Fruit fly (Drosophila melanogaster) Kc167 (cell line): ENCODE data around the gene CG7370.

Experiments
- Myc ChIP-seq: fragments of >200 bp; optimal IDR thresholded peaks from 2 replicates; lab custom pipeline; 2017; ENCODE audit warnings: missing external identifiers
- Sin3A ChIP-seq: fragments of >200 bp; optimal IDR thresholded peaks from 2 replicates; lab custom pipeline; 2018; ENCODE audit warnings: missing external identifiers
- h ChIP-seq: fragments of >200 bp; optimal IDR thresholded peaks from 3 replicates; lab custom pipeline; 2018; ENCODE audit warnings: missing external identifiers
- insv ChIP-seq: fragments of >200 bp; optimal IDR thresholded peaks from 3 replicates; lab custom pipeline; 2018; ENCODE audit warnings: missing external identifiers
- psq ChIP-seq: fragments of >200 bp; optimal IDR thresholded peaks from 2 replicates; lab custom pipeline; 2017; ENCODE audit warnings: missing external identifiers
- ttk ChIP-seq: sonication (Bioruptor generic); optimal IDR thresholded peaks from 2 replicates; lab custom pipeline; 2017; ENCODE audit warnings: missing external identifiers

The CG7370 gene

DNA sequence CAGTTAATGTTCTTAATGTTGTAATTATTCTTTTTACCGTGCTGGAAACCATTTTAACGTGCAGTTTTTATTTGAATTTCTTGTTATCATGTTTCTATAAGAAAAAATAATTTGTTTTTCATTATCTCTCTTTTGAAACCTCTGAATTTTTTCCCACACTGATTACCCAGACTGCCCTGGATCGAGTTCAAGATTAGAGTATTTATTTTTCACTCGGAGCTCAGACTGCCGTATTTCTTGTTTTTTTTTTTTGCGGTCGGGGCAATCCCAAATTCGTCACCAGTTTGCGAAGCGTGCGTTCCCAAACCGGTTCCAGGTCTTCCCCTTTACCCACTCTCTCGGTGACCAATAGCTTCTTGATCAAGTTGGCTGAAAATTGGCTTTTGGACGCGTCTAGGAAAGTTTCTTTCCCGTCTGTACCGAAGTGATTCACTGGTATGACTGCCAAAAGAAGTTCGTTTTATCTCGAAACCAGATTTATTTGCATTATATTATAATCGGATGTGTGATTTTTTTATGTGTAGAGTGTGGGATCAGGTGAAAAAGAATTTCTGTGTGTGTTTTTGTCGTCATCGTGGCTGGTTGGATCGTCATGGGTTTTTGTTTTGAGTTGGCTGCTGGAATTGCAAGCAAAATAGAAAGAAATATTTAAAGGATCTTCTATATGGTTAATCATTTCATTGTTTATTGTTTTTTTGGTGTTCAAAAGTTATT lies 30.4 kb upstream of the CG7370 start:
- TF ChIP-seq Sin3A (no peak), Myc (lab: Kevin White, UChicago) (no peak), h (lab: Kevin White, UChicago) (no peak), psq (lab: Kevin White, UChicago) (no peak), ttk (lab: Kevin White, UChicago) (no peak), insv (lab: Kevin White, UChicago) (no peak)

DNA sequence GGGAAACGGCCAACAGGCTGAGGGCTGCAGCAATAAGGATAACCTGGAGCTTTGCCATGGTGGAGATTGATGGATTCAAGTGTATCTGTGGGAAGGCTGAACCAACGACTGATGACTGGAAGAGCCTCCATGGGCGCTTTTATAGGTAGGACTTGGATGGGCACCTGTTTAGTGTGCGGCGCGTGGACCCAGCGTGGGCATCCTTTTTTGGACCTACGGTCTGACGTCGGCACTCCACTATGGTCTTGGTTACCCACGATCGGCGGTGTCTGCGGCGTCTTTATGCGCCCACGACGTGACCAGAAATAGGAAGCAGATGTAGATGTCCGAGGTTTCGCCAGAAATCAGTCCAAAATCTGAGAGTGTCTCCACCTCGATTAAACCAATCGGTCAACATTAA lies 29.4 kb upstream of the CG7370 start, which contains the start of gene CG14566:
TSS of gene CG14566 (minus strand) at position 101 of the 400 bp plus-strand sequence.
- TF ChIP-seq ttk (lab: Kevin White, UChicago), result no peak
- TF ChIP-seq psq (lab: Kevin White, UChicago), result no peak

DNA sequence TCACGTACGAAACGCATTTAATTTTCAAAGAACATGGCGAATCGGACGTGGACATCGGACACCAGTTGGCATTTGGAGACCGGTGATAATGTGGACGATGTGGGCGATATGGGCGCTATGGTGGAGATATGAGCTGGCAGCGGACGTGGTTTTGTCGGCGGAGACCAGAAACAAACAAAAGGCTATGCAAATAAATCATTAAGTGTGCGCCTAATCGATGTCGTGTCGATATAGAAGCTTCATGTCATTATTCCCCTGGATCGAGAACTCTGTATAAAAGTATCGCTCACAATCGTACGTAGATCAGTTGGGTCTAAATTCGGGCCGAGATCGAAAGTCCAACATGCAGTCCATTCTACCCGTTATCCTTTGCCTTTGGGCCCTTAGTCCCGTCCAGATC lies 28.4 kb upstream of the CG7370 start, which contains the start of gene CG14572:
TSS of gene CG14572 (plus strand) at position 301 of the 400 bp plus-strand sequence.
- TF ChIP-seq Myc (lab: Kevin White, UChicago) (no peak), Sin3A (no peak), insv (lab: Kevin White, UChicago) (no peak), h (lab: Kevin White, UChicago) (no peak), psq (lab: Kevin White, UChicago) (no peak), ttk (lab: Kevin White, UChicago) (no peak)

DNA sequence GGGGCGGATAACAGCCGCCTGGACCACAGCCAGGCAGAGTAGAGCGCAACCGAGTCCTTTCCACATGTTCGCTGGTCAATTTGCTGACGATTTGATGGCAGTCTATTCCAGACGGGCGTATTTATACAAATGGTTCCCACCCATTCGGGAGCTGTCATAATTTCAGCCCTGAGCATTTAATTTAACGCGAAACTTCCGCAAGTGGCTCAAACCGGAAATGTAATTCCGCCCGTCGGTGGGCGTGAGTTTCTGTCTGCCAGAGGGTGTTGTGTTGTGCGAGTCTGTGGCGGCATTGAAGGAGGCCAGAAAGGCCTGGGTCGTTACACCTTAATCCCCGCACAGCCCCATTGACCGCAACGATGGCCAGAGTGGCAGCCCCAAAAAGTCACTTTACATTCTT lies 25.4 kb upstream of the CG7370 start, which contains the start of gene CG14565:
TSS of gene CG14565 (minus strand) at position 101 of the 400 bp plus-strand sequence.
- TF ChIP-seq insv (lab: Kevin White, UChicago) (no peak), Sin3A (no peak), psq (lab: Kevin White, UChicago) (no peak), ttk (lab: Kevin White, UChicago) (no peak), h (lab: Kevin White, UChicago) (no peak), Myc (lab: Kevin White, UChicago) (no peak)

DNA sequence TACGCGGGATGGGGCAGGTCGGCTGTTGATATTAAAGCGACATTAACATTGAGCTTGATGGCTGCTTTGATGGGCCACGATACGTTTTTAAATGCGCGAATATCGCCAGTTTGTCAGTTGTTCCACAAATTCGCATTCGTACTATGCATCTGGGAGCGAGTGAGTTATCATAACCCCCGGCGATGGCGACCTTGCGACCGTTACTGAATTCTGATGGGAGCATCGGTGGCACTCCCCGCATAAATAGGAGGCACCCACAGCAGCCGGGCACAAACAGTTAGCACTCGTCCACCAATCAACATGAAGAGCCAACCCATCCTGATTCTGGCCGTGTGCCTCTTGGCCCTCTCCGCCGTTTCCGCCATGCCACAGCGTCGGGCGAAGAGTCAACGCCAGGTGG lies 12.8 kb upstream of the CG7370 start, which contains the start of gene CG14564:
TSS of gene CG14564 (plus strand) at position 301 of the 400 bp plus-strand sequence.
- TF ChIP-seq Myc (lab: Kevin White, UChicago) (no peak), insv (lab: Kevin White, UChicago) (no peak), Sin3A (no peak), psq (lab: Kevin White, UChicago) (no peak), h (lab: Kevin White, UChicago) (no peak), ttk (lab: Kevin White, UChicago) (no peak)

DNA sequence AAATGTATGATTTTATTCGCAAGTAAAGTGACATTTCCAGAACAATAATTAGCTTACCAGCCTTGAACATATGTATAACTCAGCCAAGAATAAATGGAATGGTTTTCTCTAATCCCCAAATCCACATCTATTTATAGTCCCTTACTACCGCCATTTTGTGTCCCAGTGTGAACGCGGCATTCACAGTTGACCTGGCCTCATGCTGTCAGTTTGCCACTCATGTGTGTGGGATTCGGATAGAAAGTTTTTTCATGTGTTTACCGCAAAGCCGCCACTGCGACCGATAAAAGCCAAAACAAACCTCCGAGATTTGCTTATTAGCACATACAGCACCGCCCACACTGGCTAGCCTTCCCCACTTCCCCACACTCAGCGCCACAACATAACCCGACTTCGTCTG lies 3.7 kb upstream of the CG7370 start:
- TF ChIP-seq insv (lab: Kevin White, UChicago) (no peak), Myc (lab: Kevin White, UChicago) (no peak), h (lab: Kevin White, UChicago) (no peak), psq (lab: Kevin White, UChicago) (no peak), Sin3A (no peak), ttk (lab: Kevin White, UChicago) (no peak)

DNA sequence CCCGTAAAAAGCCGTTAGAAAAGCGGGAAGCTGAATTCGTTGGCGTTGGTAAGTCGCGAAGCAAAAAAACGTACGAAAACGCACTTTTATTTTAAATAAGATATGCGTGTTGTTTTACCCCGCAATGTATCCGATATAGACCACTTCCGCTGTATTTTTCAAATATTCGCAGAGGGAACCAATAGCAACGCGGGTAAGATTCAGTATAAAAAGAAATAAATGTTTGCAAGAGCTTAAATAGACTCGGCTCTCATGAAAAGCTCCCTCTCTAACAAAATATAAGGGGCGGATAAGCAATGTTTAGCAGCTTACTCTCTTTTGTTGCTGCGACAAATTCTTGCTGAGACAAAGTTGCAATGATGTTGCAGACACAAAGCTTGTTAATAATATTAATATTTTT lies 713 bp downstream of the CG7370 start, which contains the start of gene Syn1:
TSS of gene Syn1 (minus strand) at position 207 of the 400 bp plus-strand sequence.
- no peak for TF ChIP-seq ttk (lab: Kevin White, UChicago)

DNA sequence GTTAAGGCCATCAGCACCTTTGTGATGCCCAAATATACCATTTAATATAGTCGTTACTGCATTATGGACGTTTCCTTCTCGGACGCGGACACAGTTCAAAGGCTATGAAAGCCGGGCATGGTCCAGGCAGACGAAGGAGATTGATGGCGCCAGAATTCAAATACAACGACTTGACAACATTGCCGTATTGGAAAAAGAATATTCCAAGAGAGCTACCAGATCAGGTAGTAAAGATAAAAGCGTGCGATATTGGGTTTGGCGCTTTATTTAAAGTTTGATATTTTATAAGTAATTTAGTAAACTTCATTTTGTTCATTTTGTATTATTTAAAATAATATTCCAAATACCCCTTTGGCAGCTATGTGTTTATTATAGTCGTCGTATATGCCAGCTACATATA lies 4.2 kb downstream of the CG7370 start:
- TF ChIP-seq ttk (lab: Kevin White, UChicago), result no peak
- TF ChIP-seq Myc (lab: Kevin White, UChicago), result no peak
- TF ChIP-seq Sin3A, result no peak
- TF ChIP-seq insv (lab: Kevin White, UChicago), result no peak
- TF ChIP-seq psq (lab: Kevin White, UChicago), result no peak
- TF ChIP-seq h (lab: Kevin White, UChicago), result no peak

DNA sequence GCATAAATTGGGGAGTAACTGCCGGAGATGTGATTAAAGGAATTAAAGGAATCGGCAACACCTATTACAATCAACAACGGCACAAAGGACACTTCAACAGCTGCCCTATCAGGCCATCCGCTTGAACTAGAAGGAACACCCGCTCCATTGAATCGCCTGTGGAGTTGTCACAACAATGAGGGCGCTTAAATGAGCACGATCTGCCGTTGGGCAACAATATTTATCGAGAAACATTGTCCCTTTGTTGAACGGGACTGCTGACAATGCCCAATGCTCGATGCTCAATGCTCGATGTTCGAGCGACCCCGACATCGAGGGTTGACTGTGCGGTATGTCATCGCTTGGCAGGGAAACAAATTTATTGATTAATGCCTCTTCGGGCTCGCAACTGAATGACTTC lies 18.3 kb downstream of the CG7370 start:
- TF ChIP-seq psq (lab: Kevin White, UChicago) (no peak), Sin3A (no peak), insv (lab: Kevin White, UChicago) (no peak), h (lab: Kevin White, UChicago) (no peak), ttk (lab: Kevin White, UChicago) (no peak), Myc (lab: Kevin White, UChicago) (no peak)

DNA sequence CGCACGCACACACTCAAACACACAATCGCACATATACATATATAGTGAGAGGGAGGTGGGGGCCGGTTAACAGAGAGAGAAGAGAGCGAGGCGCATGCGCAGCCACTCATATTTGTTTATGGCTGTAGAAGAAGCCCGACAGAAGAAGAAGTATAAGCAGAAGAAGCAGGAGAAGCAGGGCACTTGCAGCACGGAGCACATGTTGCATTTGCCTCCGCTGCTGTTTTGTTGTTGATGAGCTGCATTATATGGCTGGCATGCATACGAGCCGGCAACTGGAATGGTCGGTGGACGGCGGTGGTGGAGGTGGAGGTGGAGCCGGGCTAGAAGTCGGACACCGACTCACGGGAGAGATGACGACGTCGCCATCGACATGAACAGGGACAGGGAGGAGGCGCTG lies 30.8 kb downstream of the CG7370 start:
- no peak for TF ChIP-seq psq (lab: Kevin White, UChicago)
- no peak for TF ChIP-seq Sin3A
- no peak for TF ChIP-seq Myc (lab: Kevin White, UChicago)
- TF ChIP-seq ttk (lab: Kevin White, UChicago), result no peak
- TF ChIP-seq h (lab: Kevin White, UChicago), result no peak
- TF ChIP-seq insv (lab: Kevin White, UChicago), result no peak

DNA sequence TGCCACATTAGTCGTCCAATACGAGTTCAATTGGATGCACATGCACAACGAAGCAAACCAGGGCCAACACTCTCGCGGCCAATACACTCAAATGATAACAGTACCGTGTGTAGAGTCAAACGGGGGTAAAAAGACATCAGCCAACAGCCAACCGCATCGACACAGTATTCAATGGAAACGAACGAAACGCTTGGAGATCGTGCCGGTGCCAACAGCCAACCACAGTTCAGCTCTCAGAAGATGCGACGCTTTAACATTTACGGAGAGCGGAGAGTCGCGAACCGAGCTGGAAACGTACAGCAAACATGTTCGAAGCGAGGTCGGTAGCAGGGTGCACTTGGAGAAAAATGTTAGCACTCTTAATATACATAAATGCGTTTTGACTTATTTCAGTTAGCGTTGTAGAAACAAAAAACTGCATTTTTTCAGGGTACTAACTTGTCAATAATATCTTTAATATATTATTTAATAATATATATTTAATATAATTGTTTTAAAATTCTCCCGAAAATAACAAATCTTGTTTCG lies 38.5 kb downstream of the CG7370 start:
- no peak for TF ChIP-seq ttk (lab: Kevin White, UChicago)
- no peak for TF ChIP-seq Myc (lab: Kevin White, UChicago)
- TF ChIP-seq insv (lab: Kevin White, UChicago), result no peak
- TF ChIP-seq h (lab: Kevin White, UChicago), result no peak
- no peak for TF ChIP-seq psq (lab: Kevin White, UChicago)
- TF ChIP-seq Sin3A, result no peak

DNA sequence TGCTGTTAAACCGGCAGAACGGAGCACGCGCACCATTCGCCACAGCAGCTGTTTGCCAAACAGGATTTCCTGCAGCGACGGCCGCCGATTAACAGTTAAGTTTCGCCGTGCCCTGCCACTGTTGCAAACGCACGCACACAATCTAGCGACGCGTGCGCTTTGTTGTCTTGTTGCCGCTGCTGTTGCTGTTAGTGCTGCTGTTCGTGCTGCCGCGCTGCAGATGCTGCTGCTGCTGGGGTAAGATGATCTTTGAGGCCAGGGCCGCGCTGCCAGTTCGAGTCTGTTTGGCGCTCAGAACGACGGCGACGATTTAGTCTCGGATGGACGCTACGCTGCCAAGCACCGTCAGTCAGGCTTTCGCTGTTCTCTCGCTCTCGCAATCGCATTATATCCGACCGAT lies 39.0 kb downstream of the CG7370 start, which contains the start of gene eg:
TSS of gene eg (plus strand) at position 136 of the 400 bp plus-strand sequence.
- TF ChIP-seq ttk (lab: Kevin White, UChicago), result no peak
- TF ChIP-seq h (lab: Kevin White, UChicago), result no peak
- TF ChIP-seq Sin3A, result no peak
